Worm (Caenorhabditis elegans) whole organism, mixed stage, embryonic: Measurements from ENCODE around the gene ZK105.11.

ENCODE experiments used
- blmp-1 ChIP-seq: fragments of 150-350 bp; optimal IDR thresholded peaks from 2 replicates; lab custom pipeline; 2014; ENCODE audit warnings: missing biosample characterization, missing genetic modification characterization
- cnd-1 ChIP-seq: fragments of 200-800 bp; sonication (Bioruptor generic); optimal IDR thresholded peaks from 2 replicates; lab custom pipeline; 2018; ENCODE audit warnings: mild to moderate bottlenecking, missing genetic modification characterization, missing compliant biosample characterization
- elt-3 ChIP-seq: fragments of 150-350 bp; optimal IDR thresholded peaks from 2 replicates; lab custom pipeline; 2014; ENCODE audit warnings: missing biosample characterization, missing genetic modification characterization
- lin-32 ChIP-seq: fragments of 200-800 bp; sonication (Bioruptor generic); optimal IDR thresholded peaks from 2 replicates; lab custom pipeline; 2018; ENCODE audit warnings: mild to moderate bottlenecking, missing genetic modification characterization, missing compliant biosample characterization
- mep-1 ChIP-seq: fragments of 150-350 bp; optimal IDR thresholded peaks from 2 replicates; lab custom pipeline; 2017; ENCODE audit warnings: missing biosample characterization, missing genetic modification reagents, missing genetic modification characterization, inconsistent platforms
- nhr-237 ChIP-seq: fragments of 150-350 bp; optimal IDR thresholded peaks from 2 replicates; lab custom pipeline; 2014; ENCODE audit warnings: missing biosample characterization, missing genetic modification characterization
- snpc-4 ChIP-seq: fragments of 150-350 bp; optimal IDR thresholded peaks from 2 replicates; lab custom pipeline; 2014; ENCODE audit warnings: missing biosample characterization, missing genetic modification characterization
- tbx-8 ChIP-seq: fragments of 200-800 bp; sonication (Bioruptor generic); optimal IDR thresholded peaks from 2 replicates; lab custom pipeline; 2018; ENCODE audit warnings: mild to moderate bottlenecking, missing genetic modification characterization, moderate library complexity, missing compliant biosample characterization
- unc-39 ChIP-seq: fragments of 150-350 bp; optimal IDR thresholded peaks from 2 replicates; lab custom pipeline; 2014; ENCODE audit warnings: missing biosample characterization, missing genetic modification characterization
- unc-62 ChIP-seq: fragments of 150-350 bp; optimal IDR thresholded peaks from 2 replicates; lab custom pipeline; 2014; ENCODE audit warnings: missing biosample characterization, missing genetic modification reagents, missing genetic modification characterization

DNA sequence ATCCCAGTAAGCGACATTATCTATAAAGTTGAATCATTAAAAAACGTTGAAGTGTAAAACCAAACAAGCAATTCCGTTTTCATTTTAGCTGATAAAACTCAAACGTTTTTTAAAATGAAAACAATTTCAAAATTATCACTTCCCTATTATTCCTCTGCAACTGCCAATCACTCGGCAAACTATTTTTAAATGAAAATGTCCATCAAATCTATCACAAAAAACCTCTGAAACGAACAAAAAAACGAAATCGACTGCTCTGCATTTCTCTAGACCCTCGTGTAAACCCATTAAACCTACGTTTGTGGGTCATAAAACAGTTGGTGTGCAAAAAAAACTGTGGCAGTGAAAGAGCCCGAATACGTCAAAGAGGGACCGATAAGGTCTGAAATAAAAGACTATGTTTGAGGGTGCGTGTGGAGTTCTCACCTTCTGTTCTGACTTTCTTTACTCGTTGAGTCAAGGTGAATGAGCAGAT is 34.1 kb upstream of the ZK105.11 start, which contains the start of gene fbxl-5:
- TF ChIP-seq tbx-8 (GFP tag; lab: Kevin White, UChicago) (no peak), mep-1 (tag; lab: Kevin White, UChicago) (no peak), blmp-1 (tag; lab: Kevin White, UChicago) (no peak), unc-39 (tag; lab: Kevin White, UChicago) (no peak), unc-62 (GFP tag; lab: Kevin White, UChicago) (no peak), nhr-237 (tag; lab: Kevin White, UChicago) (no peak), lin-32 (GFP tag; lab: Kevin White, UChicago) (no peak), cnd-1 (no peak), snpc-4 (no peak), elt-3 (no peak)
